Worm (Caenorhabditis elegans) whole organism, late embryonic: ENCODE results near the gene nlp-60.

Experiments
- C08G9.2 ChIP-seq: sonication (generic microtip); optimal IDR thresholded peaks from 2 replicates; lab custom pipeline; 2016; ENCODE audit warnings: mild to moderate bottlenecking, missing genetic modification characterization, moderate library complexity, missing compliant biosample characterization
- F13H6.1 ChIP-seq: sonication (generic microtip); optimal IDR thresholded peaks from 2 replicates; lab custom pipeline; 2016; ENCODE audit warnings: missing genetic modification characterization, missing compliant biosample characterization
- K02D7.2 ChIP-seq: sonication (generic microtip); optimal IDR thresholded peaks from 2 replicates; lab custom pipeline; 2017; ENCODE audit warnings: mild to moderate bottlenecking, missing genetic modification characterization, missing compliant biosample characterization
- T23F11.4 ChIP-seq: fragments of 200-800 bp; sonication (Bioruptor generic); optimal IDR thresholded peaks from 2 replicates; lab custom pipeline; 2018; ENCODE audit warnings: mild to moderate bottlenecking, missing genetic modification characterization, missing compliant biosample characterization
- Y22D7AL.16 ChIP-seq: sonication (generic microtip); optimal IDR thresholded peaks from 2 replicates; lab custom pipeline; 2016; ENCODE audit warnings: missing genetic modification characterization, missing compliant biosample characterization
- ceh-14 ChIP-seq: sonication (generic microtip); optimal IDR thresholded peaks from 2 replicates; lab custom pipeline; 2016; ENCODE audit warnings: missing genotype, missing genetic modification characterization, missing compliant biosample characterization
- ceh-18 ChIP-seq: sonication (generic microtip); optimal IDR thresholded peaks from 2 replicates; lab custom pipeline; 2016; ENCODE audit warnings: missing genetic modification characterization, missing compliant biosample characterization
- ceh-19 ChIP-seq: fragments of 200-800 bp; sonication (Bioruptor generic); optimal IDR thresholded peaks from 2 replicates; lab custom pipeline; 2018; ENCODE audit warnings: mild to moderate bottlenecking, missing genetic modification characterization, missing compliant biosample characterization
- ceh-2 ChIP-seq: sonication (generic microtip); optimal IDR thresholded peaks from 2 replicates; lab custom pipeline; 2016; ENCODE audit warnings: missing genotype, missing genetic modification characterization, missing compliant biosample characterization
- ceh-30 ChIP-seq: fragments of 150-350 bp; optimal IDR thresholded peaks from 2 replicates; lab custom pipeline; 2014; ENCODE audit warnings: missing biosample characterization, missing genetic modification characterization
- ceh-34 ChIP-seq: sonication (generic microtip); optimal IDR thresholded peaks from 2 replicates; lab custom pipeline; 2016; ENCODE audit warnings: mild to moderate bottlenecking, missing genetic modification characterization, missing compliant biosample characterization
- ceh-45 ChIP-seq: fragments of 200-800 bp; sonication (Bioruptor generic); IDR thresholded peaks from 2 replicates; pipeline ENCODE4 v1.3.6; 2022; ENCODE audit warnings: missing genetic modification reagents, missing genetic modification characterization, missing compliant biosample characterization
- ceh-6 ChIP-seq: fragments of 200-800 bp; sonication (Bioruptor generic); optimal IDR thresholded peaks from 2 replicates; lab custom pipeline; 2018; ENCODE audit warnings: mild to moderate bottlenecking, missing genetic modification characterization, missing compliant biosample characterization
- ceh-9 ChIP-seq: sonication (generic microtip); optimal IDR thresholded peaks from 2 replicates; lab custom pipeline; 2016; ENCODE audit warnings: mild to moderate bottlenecking, missing genetic modification characterization, inconsistent platforms, missing compliant biosample characterization
- dve-1 ChIP-seq: sonication (generic microtip); optimal IDR thresholded peaks from 2 replicates; lab custom pipeline; 2017; ENCODE audit warnings: antibody characterized with exemption, mild to moderate bottlenecking, missing genetic modification characterization, missing compliant biosample characterization
- ets-4 ChIP-seq: sonication (generic microtip); optimal IDR thresholded peaks from 2 replicates; lab custom pipeline; 2016; ENCODE audit warnings: missing genetic modification characterization, missing compliant biosample characterization
- fax-1 ChIP-seq: sonication (generic microtip); optimal IDR thresholded peaks from 2 replicates; lab custom pipeline; 2016; ENCODE audit warnings: missing genotype, missing genetic modification characterization, missing compliant biosample characterization
- fkh-10 ChIP-seq: fragments of 150-350 bp; optimal IDR thresholded peaks from 2 replicates; lab custom pipeline; 2014; ENCODE audit warnings: missing biosample characterization, missing genetic modification reagents, missing genetic modification characterization
- fkh-6 ChIP-seq: sonication (generic microtip); optimal IDR thresholded peaks from 2 replicates; lab custom pipeline; 2016; ENCODE audit warnings: missing genetic modification characterization, missing compliant biosample characterization
- gmeb-2 ChIP-seq: sonication (generic microtip); optimal IDR thresholded peaks from 2 replicates; lab custom pipeline; 2016; ENCODE audit warnings: missing genetic modification characterization, inconsistent platforms, missing compliant biosample characterization
- hlh-6 ChIP-seq: sonication (generic microtip); optimal IDR thresholded peaks from 2 replicates; lab custom pipeline; 2016; ENCODE audit warnings: missing genotype, missing genetic modification characterization, missing compliant biosample characterization
- hlh-8 ChIP-seq: sonication (generic microtip); optimal IDR thresholded peaks from 2 replicates; lab custom pipeline; 2016; ENCODE audit warnings: missing genotype, missing genetic modification characterization, missing compliant biosample characterization
- lin-11 ChIP-seq: fragments of 200-800 bp; sonication (Bioruptor generic); optimal IDR thresholded peaks from 2 replicates; lab custom pipeline; 2018; ENCODE audit warnings: mild to moderate bottlenecking, missing genetic modification characterization, missing compliant biosample characterization
- mec-3 ChIP-seq: sonication (generic microtip); optimal IDR thresholded peaks from 2 replicates; lab custom pipeline; 2016; ENCODE audit warnings: borderline replicate concordance, missing genetic modification characterization, missing compliant biosample characterization
- nfya-1 ChIP-seq: sonication (generic microtip); optimal IDR thresholded peaks from 2 replicates; lab custom pipeline; 2017; ENCODE audit warnings: missing genetic modification characterization, mild to moderate bottlenecking, missing compliant biosample characterization, antibody characterized with exemption, moderate library complexity
- nhr-232 ChIP-seq: sonication (generic microtip); optimal IDR thresholded peaks from 2 replicates; lab custom pipeline; 2016; ENCODE audit warnings: missing genetic modification characterization, missing compliant biosample characterization
- odd-2 ChIP-seq: sonication (generic microtip); optimal IDR thresholded peaks from 2 replicates; lab custom pipeline; 2017; ENCODE audit warnings: antibody characterized with exemption, mild to moderate bottlenecking, missing genetic modification characterization, missing compliant biosample characterization
- pag-3 ChIP-seq: sonication (generic microtip); optimal IDR thresholded peaks from 2 replicates; lab custom pipeline; 2016; ENCODE audit warnings: missing compliant biosample characterization, missing genetic modification characterization, borderline replicate concordance
- pat-9 ChIP-seq: fragments of 200-800 bp; sonication (Bioruptor generic); optimal IDR thresholded peaks from 2 replicates; lab custom pipeline; 2018; ENCODE audit warnings: mild to moderate bottlenecking, missing genetic modification characterization, moderate library complexity, missing compliant biosample characterization
- pros-1 ChIP-seq: fragments of 150-350 bp; optimal IDR thresholded peaks from 2 replicates; lab custom pipeline; 2014; ENCODE audit warnings: missing biosample characterization, missing genetic modification reagents, missing genetic modification characterization
- ref-2 ChIP-seq: sonication (generic microtip); optimal IDR thresholded peaks from 2 replicates; lab custom pipeline; 2016; ENCODE audit warnings: missing genetic modification characterization, missing compliant biosample characterization
- sdc-2 ChIP-seq: sonication (generic microtip); optimal IDR thresholded peaks from 2 replicates; lab custom pipeline; 2016; ENCODE audit warnings: missing genotype, missing genetic modification characterization, missing compliant biosample characterization
- sox-2 ChIP-seq: fragments of 200-800 bp; sonication (Bioruptor generic); IDR thresholded peaks from 2 replicates; pipeline ENCODE4 v1.3.6; 2022; ENCODE audit warnings: missing genetic modification reagents, missing genetic modification characterization, missing compliant biosample characterization
- sox-4 ChIP-seq: sonication (generic microtip); optimal IDR thresholded peaks from 2 replicates; lab custom pipeline; 2017; ENCODE audit warnings: mild to moderate bottlenecking, missing genetic modification characterization, inconsistent platforms, missing compliant biosample characterization
- ttx-3 ChIP-seq: sonication (generic microtip); optimal IDR thresholded peaks from 2 replicates; lab custom pipeline; 2016; ENCODE audit warnings: missing genetic modification reagents, missing genetic modification characterization, missing compliant biosample characterization
- unc-55 ChIP-seq: sonication (generic microtip); optimal IDR thresholded peaks from 2 replicates; lab custom pipeline; 2017; ENCODE audit warnings: missing biosample characterization, missing genetic modification reagents, missing genetic modification characterization
- unc-86 ChIP-seq: sonication (generic microtip); optimal IDR thresholded peaks from 2 replicates; lab custom pipeline; 2016; ENCODE audit warnings: missing genetic modification characterization, missing compliant biosample characterization
- zip-5 ChIP-seq: sonication (generic microtip); optimal IDR thresholded peaks from 2 replicates; lab custom pipeline; 2016; ENCODE audit warnings: missing genetic modification characterization, missing compliant biosample characterization
- ztf-16 ChIP-seq: sonication (generic microtip); optimal IDR thresholded peaks from 2 replicates; lab custom pipeline; 2017; ENCODE audit warnings: missing genetic modification characterization, missing compliant biosample characterization

The nlp-60 gene

ce11 chrIV:8650696-8651095 is 28.4 kb downstream of the nlp-60 start, which contains the start of gene C49C8.2:
Gene C49C8.2, plus strand, starts transcription at chrIV:8651088.
- TF ChIP-seq lin-11 (tag; lab: Kevin White, UChicago) (no peak), ceh-45 (GFP tag; lab: Robert Waterston, UW) (no peak), Y22D7AL.16 (no peak), ceh-19 (no peak), sdc-2 (tag; lab: Kevin White, UChicago) (no peak), ceh-6 (GFP tag; lab: Kevin White, UChicago) (no peak), zip-5 (no peak), F13H6.1 (tag; lab: Kevin White, UChicago) (no peak), sox-4 (tag; lab: Kevin White, UChicago) (no peak), ceh-18 (no peak), unc-86 (tag; lab: Kevin White, UChicago) (no peak), nhr-232 (tag; lab: Kevin White, UChicago) (no peak), mec-3 (tag; lab: Kevin White, UChicago) (no peak), pag-3 (tag; lab: Kevin White, UChicago) (no peak), ref-2 (tag; lab: Kevin White, UChicago) (no peak), nfya-1 (tag; lab: Kevin White, UChicago) (no peak), ceh-9 (no peak), ceh-2 (no peak), K02D7.2 (no peak), fax-1 (tag; lab: Kevin White, UChicago) (no peak)

ce11 chrIV:8648502-8648901 is 30.6 kb downstream of the nlp-60 start, which contains the start of gene cyp-33E1:
Gene cyp-33E1, minus strand, starts transcription at chrIV:8648602.
- no peak for TF ChIP-seq ets-4 (tag; lab: Kevin White, UChicago)
- no peak for TF ChIP-seq zip-5
- no peak for TF ChIP-seq sox-2 (GFP tag; lab: Robert Waterston, UW)
- no peak for TF ChIP-seq ttx-3 (tag; lab: Kevin White, UChicago)
- TF ChIP-seq ceh-45 (GFP tag; lab: Robert Waterston, UW), result no peak
- TF ChIP-seq hlh-6 (tag; lab: Kevin White, UChicago), result no peak
- no peak for TF ChIP-seq fkh-6 (tag; lab: Kevin White, UChicago)
- no peak for TF ChIP-seq lin-11 (tag; lab: Kevin White, UChicago)
- TF ChIP-seq gmeb-2 (tag; lab: Kevin White, UChicago), result no peak
- TF ChIP-seq ceh-30 (tag; lab: Kevin White, UChicago), result no peak
- no peak for TF ChIP-seq ceh-34 (tag; lab: Kevin White, UChicago)
- no peak for TF ChIP-seq fkh-10 (GFP tag; lab: Kevin White, UChicago)
- TF ChIP-seq hlh-8 (tag; lab: Kevin White, UChicago), result no peak
- TF ChIP-seq ref-2 (tag; lab: Kevin White, UChicago), result no peak

- TF ChIP-seq T23F11.4 (GFP tag; lab: Kevin White, UChicago) (no peak), pat-9 (tag; lab: Kevin White, UChicago) (no peak), zip-5 (no peak), sox-4 (tag; lab: Kevin White, UChicago) (no peak), ceh-14 (tag; lab: Kevin White, UChicago) (no peak), pros-1 (no peak), C08G9.2 (no peak)
Observed at ce11 chrIV:8644432-8644831, 34.7 kb downstream of the nlp-60 start, which contains the start of gene C49C8.3. Gene C49C8.3, plus strand, starts transcription at chrIV:8644732.

ce11 chrIV:8638761-8639160 is 40.4 kb downstream of the nlp-60 start, which contains the start of gene F42A9.9:
Gene F42A9.9, minus strand, starts transcription at chrIV:8638861.
- TF ChIP-seq unc-55 (no peak), zip-5 (no peak), gmeb-2 (tag; lab: Kevin White, UChicago) (no peak), dve-1 (tag; lab: Kevin White, UChicago) (no peak), pag-3 (tag; lab: Kevin White, UChicago) (no peak), ztf-16 (no peak), ceh-2 (no peak), pros-1 (no peak), nhr-232 (tag; lab: Kevin White, UChicago) (no peak), ceh-19 (no peak), ceh-9 (no peak), nfya-1 (tag; lab: Kevin White, UChicago) (no peak), ref-2 (tag; lab: Kevin White, UChicago) (no peak), C08G9.2 (no peak), hlh-8 (tag; lab: Kevin White, UChicago) (no peak), ceh-14 (tag; lab: Kevin White, UChicago) (no peak), odd-2 (no peak), mec-3 (tag; lab: Kevin White, UChicago) (no peak), ets-4 (tag; lab: Kevin White, UChicago) (no peak)
